Worm (Caenorhabditis elegans) whole organism, L4 larva: ENCODE measurements around the gene Y41C4A.7.
A peak's percentile ranks its signal among the peaks of the same experiment; 100 is the strongest.

Source experiments
- F49E8.2 ChIP-seq: sonication (generic microtip); optimal IDR thresholded peaks from 2 replicates; lab custom pipeline; 2016; ENCODE audit warnings: missing compliant biosample characterization, mild to moderate bottlenecking, missing genetic modification characterization, borderline replicate concordance
- R02D3.7 ChIP-seq: fragments of 150-350 bp; sonication (generic microtip); optimal IDR thresholded peaks from 3 replicates; lab custom pipeline; 2014; ENCODE audit warnings: missing biosample characterization, missing genetic modification characterization
- T20F7.1 ChIP-seq: fragments of 200-800 bp; sonication (Bioruptor generic); optimal IDR thresholded peaks from 2 replicates; lab custom pipeline; 2018; ENCODE audit warnings: mild to moderate bottlenecking, missing genetic modification characterization, missing compliant biosample characterization
- Y105C5A.15 ChIP-seq: fragments of 200-800 bp; sonication (Bioruptor generic); IDR thresholded peaks from 2 replicates; pipeline ENCODE4 v1.3.6; 2022; ENCODE audit warnings: missing genetic modification characterization, missing compliant biosample characterization
- Y48G9A.11 ChIP-seq: fragments of 200-800 bp; sonication (Bioruptor generic); IDR thresholded peaks from 2 replicates; pipeline ENCODE4 v1.3.6; 2022; ENCODE audit warnings: missing genetic modification reagents, missing genetic modification characterization, missing compliant biosample characterization
- Y5F2A.4 ChIP-seq: fragments of 200-800 bp; sonication (Bioruptor generic); optimal IDR thresholded peaks from 2 replicates; lab custom pipeline; 2018; ENCODE audit warnings: mild to moderate bottlenecking, missing genetic modification characterization, missing compliant biosample characterization
- Y75B8A.6 ChIP-seq: fragments of 200-800 bp; sonication (Bioruptor generic); IDR thresholded peaks from 2 replicates; pipeline ENCODE4 v1.3.6; 2022; ENCODE audit warnings: missing genetic modification reagents, missing genetic modification characterization, missing compliant biosample characterization
- aha-1 ChIP-seq: fragments of 150-350 bp; peaks from one replicate; lab custom pipeline; 2014; ENCODE audit warnings: missing biosample characterization, missing genetic modification characterization
- attf-4 ChIP-seq: sonication (generic microtip); optimal IDR thresholded peaks from 3 replicates; lab custom pipeline; 2017; ENCODE audit warnings: missing biosample characterization, missing genetic modification characterization
- ceh-20 ChIP-seq: fragments of 200-800 bp; sonication (Bioruptor generic); IDR thresholded peaks from 2 replicates; pipeline ENCODE4 v1.3.6; 2022; ENCODE audit warnings: missing genetic modification reagents, missing genetic modification characterization, missing compliant biosample characterization
- ceh-28 ChIP-seq: fragments of 150-350 bp; optimal IDR thresholded peaks from 2 replicates; lab custom pipeline; 2014; ENCODE audit warnings: missing biosample characterization, missing genetic modification reagents, missing genetic modification characterization
- ceh-32 ChIP-seq: sonication (generic microtip); optimal IDR thresholded peaks from 2 replicates; lab custom pipeline; 2016; ENCODE audit warnings: mild to moderate bottlenecking, missing genetic modification characterization, missing compliant biosample characterization; ENCODE audit not compliant: poor library complexity
- ceh-44 ChIP-seq: fragments of 200-800 bp; sonication (Bioruptor generic); IDR thresholded peaks from 2 replicates; pipeline ENCODE4 v1.3.6; 2022; ENCODE audit warnings: missing genetic modification reagents, missing genetic modification characterization, missing compliant biosample characterization
- ceh-62 ChIP-seq: sonication (generic microtip); optimal IDR thresholded peaks from 2 replicates; lab custom pipeline; 2017; ENCODE audit warnings: missing biosample characterization, missing genetic modification characterization
- daf-12 ChIP-seq: fragments of 150-350 bp; optimal IDR thresholded peaks from 2 replicates; lab custom pipeline; 2014; ENCODE audit warnings: missing biosample characterization, missing genetic modification reagents, missing genetic modification characterization
- daf-8 ChIP-seq: fragments of 200-800 bp; sonication (Bioruptor generic); IDR thresholded peaks from 2 replicates; pipeline ENCODE4 v1.3.6; 2022; ENCODE audit warnings: missing genetic modification characterization, missing compliant biosample characterization
- dmd-8 ChIP-seq: fragments of 200-800 bp; sonication (Bioruptor generic); IDR thresholded peaks from 2 replicates; pipeline ENCODE4 v1.3.6; 2022; ENCODE audit warnings: missing genetic modification characterization, missing compliant biosample characterization
- dpl-1 ChIP-seq: fragments of 150-350 bp; optimal IDR thresholded peaks from 2 replicates; lab custom pipeline; 2014; ENCODE audit warnings: missing biosample characterization, missing genetic modification reagents, missing genetic modification characterization
- duxl-1 ChIP-seq: sonication (generic microtip); optimal IDR thresholded peaks from 2 replicates; lab custom pipeline; 2016; ENCODE audit warnings: mild to moderate bottlenecking, missing genetic modification characterization, moderate library complexity, missing compliant biosample characterization; ENCODE audit not compliant: poor library complexity
- fos-1 ChIP-seq: fragments of 150-350 bp; optimal IDR thresholded peaks from 2 replicates; lab custom pipeline; 2014; ENCODE audit warnings: missing biosample characterization, missing genetic modification characterization
- hif-1 ChIP-seq, 2 experiments: sonication (generic microtip); optimal IDR thresholded peaks; 2 replicates each; lab custom pipeline; 2016 to 2017; ENCODE audit warnings: missing compliant biosample characterization in 2 of 2, missing genetic modification characterization in 2 of 2, missing genetic modification reagents in 2 of 2, missing genotype in 2 of 2, mild to moderate bottlenecking in 1 of 2
- hmg-1.1 ChIP-seq: fragments of 200-800 bp; sonication (Bioruptor generic); IDR thresholded peaks from 2 replicates; pipeline ENCODE4 v1.3.6; 2022; ENCODE audit warnings: missing genetic modification reagents, missing genetic modification characterization, missing compliant biosample characterization
- lim-7 ChIP-seq: fragments of 200-800 bp; sonication (Bioruptor generic); IDR thresholded peaks from 2 replicates; pipeline ENCODE4 v1.3.6; 2022; ENCODE audit warnings: missing genetic modification characterization, missing compliant biosample characterization
- lin-15B ChIP-seq: fragments of 150-350 bp; sonication (generic microtip); optimal IDR thresholded peaks from 3 replicates; lab custom pipeline; 2014; ENCODE audit warnings: missing biosample characterization, missing genetic modification characterization
- lin-29 ChIP-seq: fragments of 200-800 bp; sonication (Bioruptor generic); IDR thresholded peaks from 2 replicates; pipeline ENCODE4 v1.3.6; 2022; ENCODE audit warnings: missing genetic modification reagents, missing genetic modification characterization, missing compliant biosample characterization
- lin-38 ChIP-seq: fragments of 200-800 bp; sonication (Bioruptor generic); IDR thresholded peaks from 2 replicates; pipeline ENCODE4 v1.3.6; 2022; ENCODE audit warnings: missing genetic modification reagents, missing genetic modification characterization, missing compliant biosample characterization
- madf-5 ChIP-seq, 2 experiments: fragments of 200-800 bp; sonication (Bioruptor generic); IDR thresholded peaks; 2 replicates each; pipeline ENCODE4 v1.3.6; 2022; ENCODE audit warnings: missing compliant biosample characterization in 2 of 2, missing genetic modification characterization in 2 of 2
- madf-9 ChIP-seq: fragments of 200-800 bp; sonication (Bioruptor generic); conservative IDR thresholded peaks from 2 replicates; pipeline ENCODE4 v1.3.6; 2022; ENCODE audit warnings: missing genetic modification reagents, missing genetic modification characterization, missing compliant biosample characterization
- mep-1 ChIP-seq: fragments of 150-350 bp; sonication (generic microtip); optimal IDR thresholded peaks from 3 replicates; lab custom pipeline; 2014; ENCODE audit warnings: missing biosample characterization, missing genetic modification characterization
- mes-2 ChIP-seq: sonication (generic microtip); optimal IDR thresholded peaks from 2 replicates; lab custom pipeline; 2016; ENCODE audit warnings: missing genotype, mild to moderate bottlenecking, missing genetic modification characterization, missing compliant biosample characterization; ENCODE audit not compliant: poor library complexity, severe bottlenecking
- nhr-10 ChIP-seq: fragments of 150-350 bp; optimal IDR thresholded peaks from 2 replicates; lab custom pipeline; 2014; ENCODE audit warnings: missing biosample characterization, missing genetic modification characterization
- nhr-102 ChIP-seq: sonication (generic microtip); optimal IDR thresholded peaks from 2 replicates; lab custom pipeline; 2016; ENCODE audit warnings: mild to moderate bottlenecking, missing genetic modification characterization, moderate library complexity, missing compliant biosample characterization
- nhr-111 ChIP-seq: fragments of 200-800 bp; sonication (Bioruptor generic); optimal IDR thresholded peaks from 2 replicates; lab custom pipeline; 2018; ENCODE audit warnings: mild to moderate bottlenecking, missing genetic modification characterization, missing compliant biosample characterization
- nhr-237 ChIP-seq: sonication (generic microtip); optimal IDR thresholded peaks from 2 replicates; lab custom pipeline; 2017; ENCODE audit warnings: missing biosample characterization, missing genetic modification characterization
- nhr-25 ChIP-seq: sonication (generic microtip); optimal IDR thresholded peaks from 2 replicates; lab custom pipeline; 2017; ENCODE audit warnings: missing genetic modification characterization, mild to moderate bottlenecking, missing compliant biosample characterization, antibody characterized with exemption, moderate library complexity, borderline replicate concordance; ENCODE audit not compliant: insufficient read depth
- nhr-42 ChIP-seq: fragments of 200-800 bp; sonication (Bioruptor generic); IDR thresholded peaks from 2 replicates; pipeline ENCODE4 v1.3.6; 2022; ENCODE audit warnings: missing genetic modification characterization, missing compliant biosample characterization
- nhr-48 ChIP-seq: sonication (generic microtip); optimal IDR thresholded peaks from 2 replicates; lab custom pipeline; 2016; ENCODE audit warnings: mild to moderate bottlenecking, missing genetic modification characterization, missing compliant biosample characterization
- nhr-6 ChIP-seq: fragments of 150-350 bp; optimal IDR thresholded peaks from 2 replicates; lab custom pipeline; 2014; ENCODE audit warnings: missing biosample characterization, missing genetic modification characterization
- pha-4 ChIP-seq, 2 experiments: fragments of 150-350 bp in 1 of 2; fragments of 200-800 bp in 1 of 2; sonication (Bioruptor generic) in 1 of 2; IDR thresholded peaks in 1 of 2; optimal IDR thresholded peaks in 1 of 2; 2 replicates each; pipeline versions ENCODE4 v1.3.6 to Lab custom; 2014 to 2022; ENCODE audit warnings: missing genetic modification characterization in 2 of 2, missing genetic modification reagents in 2 of 2, missing biosample characterization in 1 of 2, missing compliant biosample characterization in 1 of 2
- php-3 ChIP-seq: fragments of 200-800 bp; sonication (Bioruptor generic); IDR thresholded peaks from 2 replicates; pipeline ENCODE4 v1.3.6; 2022; ENCODE audit warnings: missing genetic modification reagents, missing genetic modification characterization, missing compliant biosample characterization
- saeg-2 ChIP-seq: fragments of 200-800 bp; sonication (Bioruptor generic); IDR thresholded peaks from 2 replicates; pipeline ENCODE4 v1.3.6; 2022; ENCODE audit warnings: missing genetic modification reagents, missing genetic modification characterization, missing compliant biosample characterization
- sdz-12 ChIP-seq: fragments of 200-800 bp; sonication (Bioruptor generic); optimal IDR thresholded peaks from 2 replicates; lab custom pipeline; 2018; ENCODE audit warnings: mild to moderate bottlenecking, missing genetic modification characterization, missing compliant biosample characterization
- set-16 ChIP-seq: fragments of 200-800 bp; sonication (Bioruptor generic); IDR thresholded peaks from 2 replicates; pipeline ENCODE4 v1.3.6; 2022; ENCODE audit warnings: missing genetic modification reagents, missing genetic modification characterization, missing compliant biosample characterization
- spr-1 ChIP-seq: sonication (generic microtip); optimal IDR thresholded peaks from 2 replicates; lab custom pipeline; 2016; ENCODE audit warnings: mild to moderate bottlenecking, missing genetic modification characterization, missing compliant biosample characterization
- spr-3 ChIP-seq: fragments of 200-800 bp; sonication (Bioruptor generic); optimal IDR thresholded peaks from 2 replicates; lab custom pipeline; 2018; ENCODE audit warnings: mild to moderate bottlenecking, missing genetic modification characterization, missing compliant biosample characterization
- zfp-3 ChIP-seq: fragments of 200-800 bp; sonication (Bioruptor generic); conservative IDR thresholded peaks from 2 replicates; pipeline ENCODE4 v1.3.6; 2022; ENCODE audit warnings: missing genetic modification reagents, missing genetic modification characterization, missing compliant biosample characterization
- ztf-7 ChIP-seq: fragments of 150-350 bp; optimal IDR thresholded peaks from 2 replicates; lab custom pipeline; 2014; ENCODE audit warnings: missing biosample characterization, missing genetic modification characterization

Gene Y41C4A.7

DNA sequence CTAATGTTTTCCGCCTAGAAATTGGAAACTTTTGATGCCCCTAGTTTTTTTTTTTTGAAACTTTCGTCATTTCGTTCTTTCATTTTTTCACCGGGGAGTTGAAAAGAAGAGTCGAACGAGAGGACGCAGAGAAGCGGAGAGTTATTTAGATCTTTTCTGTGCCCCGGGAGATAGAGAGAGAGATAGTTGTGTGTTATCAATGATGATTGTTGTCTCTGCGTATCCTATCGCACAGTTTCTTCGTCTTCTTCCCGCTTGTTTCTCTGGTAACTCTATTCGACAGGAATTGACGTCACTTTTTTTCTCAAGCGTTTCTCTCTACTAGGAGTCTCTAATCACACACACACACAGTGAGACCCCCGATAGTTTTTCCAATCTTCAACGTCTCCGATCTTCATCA lies 9.4 kb upstream of the Y41C4A.7 start (continued):
- no peak for TF ChIP-seq duxl-1 (tag; lab: Kevin White, UChicago)
- TF ChIP-seq attf-4: no peak
- TF ChIP-seq ceh-20 (GFP tag; lab: Robert Waterston, UW): no peak
- TF ChIP-seq dmd-8: no peak
- TF ChIP-seq daf-12 (tag; lab: Kevin White, UChicago): no peak
- TF ChIP-seq ceh-28 (tag; lab: Kevin White, UChicago): no peak
- no peak for TF ChIP-seq php-3 (GFP tag; lab: Robert Waterston, UW)
- no peak for TF ChIP-seq lin-38
- no peak for TF ChIP-seq spr-1 (tag; lab: Kevin White, UChicago)
- no peak for TF ChIP-seq nhr-111 (GFP tag; lab: Kevin White, UChicago)

DNA sequence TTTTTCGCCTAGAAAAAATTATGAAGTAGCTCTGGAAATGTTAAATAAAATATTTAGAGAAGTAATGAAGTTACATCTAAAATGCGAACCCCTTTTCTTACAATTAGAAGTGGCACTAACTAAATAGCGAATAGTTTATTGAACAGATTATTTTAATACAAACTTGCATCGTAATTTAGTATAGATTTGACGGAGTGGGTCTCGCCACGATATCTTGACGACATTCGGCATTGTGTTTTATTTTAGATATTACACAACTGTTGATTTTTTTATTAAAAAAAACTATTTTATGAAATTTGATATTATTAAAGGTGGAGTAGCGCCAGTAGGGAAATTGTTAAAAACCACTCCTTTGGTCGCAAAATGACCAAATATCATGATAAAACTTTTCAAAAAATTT lies 8.8 kb upstream of the Y41C4A.7 start:
- TF ChIP-seq ceh-62 (tag; lab: Kevin White, UChicago): no peak
- peak; percentile 90 for TF ChIP-seq aha-1 (tag; lab: Kevin White, UChicago)

DNA sequence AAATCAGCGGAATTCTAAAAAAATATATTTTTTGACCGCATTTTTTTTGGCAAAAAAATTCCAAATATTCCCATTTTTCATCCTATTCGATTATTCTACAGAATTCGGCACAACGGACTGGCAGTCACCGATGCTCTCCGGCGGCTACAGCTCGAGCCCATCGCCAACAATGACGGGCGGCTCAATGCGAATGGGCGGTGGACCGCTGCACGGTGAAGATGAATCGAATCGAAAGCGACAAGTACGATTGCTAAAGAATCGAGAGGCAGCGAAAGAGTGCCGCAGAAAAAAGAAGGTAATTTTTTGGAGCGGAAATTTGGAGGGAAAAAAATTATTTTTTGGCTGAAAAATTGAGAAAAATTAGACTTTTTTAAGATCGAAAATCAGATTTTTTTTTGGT lies 6.3 kb upstream of the Y41C4A.7 start:
- no peak for TF ChIP-seq mes-2 (tag; lab: Kevin White, UChicago)
- no peak for TF ChIP-seq nhr-10 (tag; lab: Kevin White, UChicago)
- TF ChIP-seq lin-29 (GFP tag; lab: Robert Waterston, UW): no peak
- no peak for TF ChIP-seq pha-4 (GFP tag; IDR thresholded peaks at IDR 0.05; lab: Robert Waterston, UW)
- no peak for TF ChIP-seq pha-4 (tag; optimal IDR thresholded peaks at IDR 0.05; lab: Kevin White, UChicago)
- TF ChIP-seq Y75B8A.6 (GFP tag; lab: Robert Waterston, UW): no peak
- TF ChIP-seq spr-1 (tag; lab: Kevin White, UChicago): no peak
- TF ChIP-seq set-16: peak; percentile 53; the same call in 1 of the 2 replicates
- no peak for TF ChIP-seq ztf-7 (tag; lab: Kevin White, UChicago)
- no peak for TF ChIP-seq T20F7.1 (GFP tag; lab: Kevin White, UChicago)
- no peak for TF ChIP-seq F49E8.2
- peak; percentile 57; the same call in 1 of the 2 replicates for TF ChIP-seq lim-7 (GFP tag; lab: Robert Waterston, UW)
- TF ChIP-seq madf-5 (GFP tag; IDR thresholded peaks at IDR 0.05; lab: Robert Waterston, UW): no peak
- TF ChIP-seq R02D3.7 (tag; lab: Kevin White, UChicago): no peak
- TF ChIP-seq zfp-3 (GFP tag; lab: Robert Waterston, UW): no peak
- TF ChIP-seq hif-1 (tag; optimal IDR thresholded peaks at IDR 0.05; lab: Kevin White, UChicago): peak in 1 of 2 experiments; percentile 42
- TF ChIP-seq mep-1 (tag; lab: Kevin White, UChicago): no peak
- no peak for TF ChIP-seq madf-9
- no peak for TF ChIP-seq attf-4
- TF ChIP-seq lin-38: no peak
- no peak for TF ChIP-seq dmd-8
- no peak for TF ChIP-seq Y105C5A.15
- no peak for TF ChIP-seq saeg-2
- no peak for TF ChIP-seq fos-1 (tag; lab: Kevin White, UChicago)
- 0 out of 2 replicates have a peak, but pooled peaks have one; percentile 23 for TF ChIP-seq Y48G9A.11
- no peak for TF ChIP-seq daf-12 (tag; lab: Kevin White, UChicago)
- no peak for TF ChIP-seq nhr-102 (tag; lab: Kevin White, UChicago)
- TF ChIP-seq ceh-32 (tag; lab: Kevin White, UChicago): no peak
- TF ChIP-seq nhr-42 (GFP tag; lab: Robert Waterston, UW): no peak
- peak; percentile 58 for TF ChIP-seq sdz-12
- TF ChIP-seq nhr-25 (tag; lab: Kevin White, UChicago): no peak
- TF ChIP-seq Y5F2A.4 (GFP tag; lab: Kevin White, UChicago): no peak
- no peak for TF ChIP-seq nhr-237 (tag; lab: Kevin White, UChicago)
- TF ChIP-seq dpl-1 (GFP tag; lab: Kevin White, UChicago): no peak
- no peak for TF ChIP-seq daf-8 (GFP tag; lab: Robert Waterston, UW)
- no peak for TF ChIP-seq lin-15B
- no peak for TF ChIP-seq nhr-6
- no peak for TF ChIP-seq nhr-48 (tag; lab: Kevin White, UChicago)
- no peak for TF ChIP-seq ceh-44 (GFP tag; lab: Robert Waterston, UW)
- TF ChIP-seq spr-3 (GFP tag; lab: Kevin White, UChicago): no peak
- no peak for TF ChIP-seq hmg-1.1
